Worm (Caenorhabditis elegans) whole organism, L4 larva: ENCODE data around the gene nhr-44.

Source experiments
- F37D6.2 ChIP-seq: sonication (generic microtip); optimal IDR thresholded peaks from 2 replicates; lab custom pipeline; 2016; ENCODE audit warnings: mild to moderate bottlenecking, missing genetic modification characterization, missing compliant biosample characterization
- ama-1 ChIP-seq: fragments of 150-350 bp; optimal IDR thresholded peaks from 2 replicates; lab custom pipeline; 2014; ENCODE audit warnings: inconsistent platforms, mixed read lengths
- hmg-1.1 ChIP-seq: fragments of 200-800 bp; sonication (Bioruptor generic); IDR thresholded peaks from 2 replicates; pipeline ENCODE4 v1.3.6; 2022; ENCODE audit warnings: missing genetic modification reagents, missing genetic modification characterization, missing compliant biosample characterization
- jun-1 ChIP-seq: fragments of 150-350 bp; optimal IDR thresholded peaks from 2 replicates; lab custom pipeline; 2014; ENCODE audit warnings: missing biosample characterization, missing genetic modification reagents, missing genetic modification characterization
- lin-29 ChIP-seq: fragments of 200-800 bp; sonication (Bioruptor generic); IDR thresholded peaks from 2 replicates; pipeline ENCODE4 v1.3.6; 2022; ENCODE audit warnings: missing genetic modification reagents, missing genetic modification characterization, missing compliant biosample characterization
- lin-39 ChIP-seq: fragments of 150-350 bp; optimal IDR thresholded peaks from 2 replicates; lab custom pipeline; 2014; ENCODE audit warnings: missing biosample characterization, missing genetic modification reagents, missing genetic modification characterization
- mdl-1 ChIP-seq, 2 experiments: fragments of 150-350 bp in 1 of 2; sonication (generic microtip) in 1 of 2; optimal IDR thresholded peaks; 2 replicates each; lab custom pipeline; 2014 to 2017; ENCODE audit warnings: missing biosample characterization in 2 of 2, missing genetic modification characterization in 2 of 2
- mxl-2 ChIP-seq: fragments of 200-800 bp; sonication (Bioruptor generic); conservative IDR thresholded peaks from 2 replicates; pipeline ENCODE4 v1.3.6; 2022; ENCODE audit warnings: missing genetic modification reagents, missing genetic modification characterization, missing compliant biosample characterization
- nhr-11 ChIP-seq: fragments of 150-350 bp; optimal IDR thresholded peaks from 2 replicates; lab custom pipeline; 2014; ENCODE audit warnings: missing biosample characterization, missing genetic modification characterization
- nhr-237 ChIP-seq: sonication (generic microtip); optimal IDR thresholded peaks from 2 replicates; lab custom pipeline; 2017; ENCODE audit warnings: missing biosample characterization, missing genetic modification characterization
- nhr-77 ChIP-seq: fragments of 150-350 bp; optimal IDR thresholded peaks from 2 replicates; lab custom pipeline; 2014; ENCODE audit warnings: missing biosample characterization, missing genetic modification characterization
- spr-1 ChIP-seq: sonication (generic microtip); optimal IDR thresholded peaks from 2 replicates; lab custom pipeline; 2016; ENCODE audit warnings: mild to moderate bottlenecking, missing genetic modification characterization, missing compliant biosample characterization
- tra-1 ChIP-seq: fragments of 200-800 bp; sonication (Bioruptor generic); IDR thresholded peaks from 2 replicates; pipeline ENCODE4 v1.3.6; 2022; ENCODE audit warnings: missing genetic modification reagents, missing genetic modification characterization, missing compliant biosample characterization

DNA sequence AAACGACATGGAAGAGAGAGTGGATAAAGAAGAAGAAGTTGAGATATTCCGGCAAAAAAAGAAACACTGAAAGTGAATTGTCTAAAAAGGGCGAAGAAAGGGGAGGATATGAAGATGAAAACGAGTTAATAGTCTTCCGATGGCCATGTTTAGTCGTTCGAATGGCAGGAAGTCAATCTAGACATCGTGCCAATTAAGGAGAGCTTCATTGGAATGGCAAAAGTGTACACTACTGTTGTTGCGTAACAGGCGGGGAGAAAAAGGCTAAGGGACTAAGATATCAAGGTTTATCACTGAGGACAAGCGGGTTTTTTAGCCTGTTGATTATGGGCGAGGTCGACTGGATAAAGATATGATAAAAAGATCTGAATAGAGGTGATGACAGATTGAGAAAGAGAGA, 17.8 kb downstream of the nhr-44 start:
- TF ChIP-seq nhr-237 (no peak), jun-1 (tag; lab: Kevin White, UChicago) (no peak), ama-1 (lab: Kevin White, UChicago) (no peak), tra-1 (no peak), mdl-1 (tag; optimal IDR thresholded peaks at IDR 0.05; lab: Kevin White, UChicago) (no peak), nhr-11 (tag; lab: Kevin White, UChicago) (no peak), spr-1 (tag; lab: Kevin White, UChicago) (no peak), F37D6.2 (tag; lab: Kevin White, UChicago) (no peak), nhr-77 (tag; lab: Kevin White, UChicago) (no peak), lin-39 (no peak), mxl-2 (GFP tag; lab: Robert Waterston, UW) (no peak), lin-29 (no peak), hmg-1.1 (GFP tag; lab: Robert Waterston, UW) (no peak)
